Worm (Caenorhabditis elegans) whole organism, L2 larva: ENCODE results near the gene M02F4.2.

Experiments used
- crh-2 ChIP-seq: sonication (generic microtip); optimal IDR thresholded peaks from 2 replicates; lab custom pipeline; 2017; ENCODE audit warnings: missing biosample characterization, missing genetic modification characterization
- elt-1 ChIP-seq: fragments of 150-350 bp; optimal IDR thresholded peaks from 2 replicates; lab custom pipeline; 2014; ENCODE audit warnings: missing biosample characterization, missing genetic modification characterization
- fos-1 ChIP-seq: fragments of 150-350 bp; optimal IDR thresholded peaks from 2 replicates; lab custom pipeline; 2014; ENCODE audit warnings: missing biosample characterization, missing genetic modification characterization
- lin-13 ChIP-seq: fragments of 150-350 bp; optimal IDR thresholded peaks from 2 replicates; lab custom pipeline; 2014; ENCODE audit warnings: missing biosample characterization, missing genetic modification reagents, missing genetic modification characterization
- mdl-1 ChIP-seq, 2 experiments: fragments of 150-350 bp in 1 of 2; sonication (generic microtip) in 1 of 2; optimal IDR thresholded peaks; 2 replicates each; lab custom pipeline; 2017; ENCODE audit warnings: missing biosample characterization in 2 of 2, missing genetic modification characterization in 2 of 2
- nhr-25 ChIP-seq: fragments of 150-350 bp; sonication (generic microtip); optimal IDR thresholded peaks from 3 replicates; lab custom pipeline; 2014; ENCODE audit warnings: missing biosample characterization, missing genetic modification characterization
- peb-1 ChIP-seq: fragments of 150-350 bp; optimal IDR thresholded peaks from 2 replicates; lab custom pipeline; 2014; ENCODE audit warnings: missing biosample characterization, missing genetic modification characterization
- skn-1 ChIP-seq: sonication (generic microtip); optimal IDR thresholded peaks from 2 replicates; lab custom pipeline; 2017; ENCODE audit warnings: missing biosample characterization, missing genetic modification characterization
- unc-39 ChIP-seq: fragments of 150-350 bp; optimal IDR thresholded peaks from 2 replicates; lab custom pipeline; 2014; ENCODE audit warnings: missing biosample characterization, missing genetic modification characterization
- unc-55 ChIP-seq: fragments of 150-350 bp; sonication (generic microtip); optimal IDR thresholded peaks from 3 replicates; lab custom pipeline; 2014; ENCODE audit warnings: missing biosample characterization, missing genetic modification reagents, missing genetic modification characterization
- ztf-11 ChIP-seq: sonication (generic microtip); optimal IDR thresholded peaks from 2 replicates; lab custom pipeline; 2017; ENCODE audit warnings: missing biosample characterization, missing genetic modification characterization

DNA sequence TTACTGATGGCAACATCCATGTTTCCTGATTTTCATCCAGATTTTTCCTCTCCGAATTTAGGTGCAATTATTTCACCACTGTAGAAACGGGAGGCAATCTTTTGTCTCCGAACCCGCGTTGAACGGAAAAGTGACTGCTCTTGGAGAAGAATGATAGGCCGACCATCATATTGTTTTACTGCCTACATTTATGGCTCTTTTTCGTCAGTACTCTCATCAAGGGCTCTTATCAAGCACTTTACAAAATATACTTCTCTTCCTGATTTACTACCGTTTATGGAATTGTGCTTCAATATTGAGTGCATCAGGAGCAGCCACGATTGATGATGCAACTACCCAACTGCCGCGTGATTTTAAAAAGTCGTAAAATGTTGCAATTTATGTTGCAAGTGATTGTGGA lies 20.3 kb upstream of the M02F4.2 start:
- TF ChIP-seq lin-13 (no peak), peb-1 (no peak), mdl-1 (tag; optimal IDR thresholded peaks at IDR 0.05; lab: Kevin White, UChicago) (no peak), crh-2 (tag; lab: Kevin White, UChicago) (no peak), fos-1 (tag; lab: Kevin White, UChicago) (no peak), elt-1 (tag; lab: Kevin White, UChicago) (no peak), nhr-25 (tag; lab: Kevin White, UChicago) (no peak), unc-55 (GFP tag; lab: Kevin White, UChicago) (no peak), unc-39 (tag; lab: Kevin White, UChicago) (no peak), skn-1 (tag; lab: Kevin White, UChicago) (no peak), ztf-11 (tag; lab: Kevin White, UChicago) (no peak)
